Worm (Caenorhabditis elegans): ENCODE results near the gene C16A11.3.

Gene C16A11.3

DNA sequence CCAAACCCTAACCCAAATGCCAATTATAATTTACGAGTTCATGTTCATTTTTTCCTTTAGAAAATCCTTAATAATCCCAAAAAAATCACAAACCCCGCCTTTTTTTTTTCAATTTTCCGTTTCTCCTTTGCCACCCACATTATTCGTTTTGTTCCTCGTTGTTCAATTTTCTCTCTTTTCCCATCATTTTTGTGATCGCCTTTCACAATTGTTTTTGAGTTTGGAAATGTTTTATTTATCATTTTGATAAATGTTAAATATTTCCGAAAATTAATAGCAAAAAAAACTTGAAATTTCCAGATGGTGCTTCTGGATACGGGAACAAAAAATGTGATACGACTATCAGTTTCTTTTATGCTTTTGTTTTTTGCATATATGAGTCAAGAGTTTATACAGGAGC lies 14.0 kb upstream of the C16A11.3 start, which contains the start of gene F31D5.2:
TSS of gene F31D5.2 (plus strand) at position 301 of the 400 bp plus-strand sequence.
- TF ChIP-seq unc-62 (GFP tag; optimal IDR thresholded peaks at IDR 0.05 in 1 of 2) (peak in 1 of 2 experiments; percentile 27), unc-62 (tag; optimal IDR thresholded peaks at IDR 0.05) (no peak), ces-1 (GFP tag; optimal IDR thresholded peaks at IDR 0.05) (no peak)

DNA sequence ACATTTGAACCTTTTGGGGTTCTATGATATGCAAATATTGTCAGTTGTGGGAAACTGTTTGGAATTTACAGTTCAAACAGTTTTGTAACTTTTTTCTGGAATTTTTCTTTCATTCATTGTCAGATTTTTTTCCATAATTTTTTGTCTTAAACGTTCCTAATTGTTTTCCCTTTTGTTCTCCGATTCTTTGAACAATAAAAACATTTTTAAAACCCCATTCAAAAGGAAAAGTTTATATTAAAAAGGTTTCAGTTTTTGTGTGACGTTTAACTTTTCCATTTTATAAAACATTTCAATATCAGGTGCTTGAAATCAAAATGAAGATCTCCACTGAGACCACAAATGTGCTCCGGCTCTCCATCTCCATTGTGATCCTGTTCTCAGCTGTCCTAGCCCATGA lies 10.3 kb upstream of the C16A11.3 start, which contains the start of gene F31D5.1:
TSS of gene F31D5.1 (plus strand) at position 301 of the 400 bp plus-strand sequence.
- TF ChIP-seq cey-2 (tag; optimal IDR thresholded peaks at IDR 0.05; ENCODE audit: borderline replicate concordance, insufficient read depth), result no peak
- TF ChIP-seq ama-1 (optimal IDR thresholded peaks at IDR 0.05), result no peak
- TF ChIP-seq nhr-25 (tag; optimal IDR thresholded peaks at IDR 0.05; ENCODE audit: borderline replicate concordance, insufficient read depth), result no peak

DNA sequence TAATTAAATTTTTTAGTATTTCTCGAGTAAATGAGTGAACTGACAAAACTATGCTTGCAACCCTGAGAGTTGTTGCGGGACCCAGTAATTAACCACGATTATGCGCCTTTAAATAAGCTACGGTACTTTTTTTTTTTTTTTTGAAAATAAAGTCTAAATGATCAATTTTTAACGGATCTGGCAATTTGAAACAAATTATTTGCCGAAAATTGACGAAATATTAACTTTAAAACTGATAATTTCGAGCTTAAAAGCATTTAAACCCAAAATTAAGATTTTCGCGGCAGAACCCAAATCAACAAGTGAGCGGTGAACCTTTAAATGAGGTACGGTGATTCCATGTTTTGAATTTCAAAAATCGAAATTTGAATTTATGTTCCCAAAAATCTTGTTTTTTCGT lies 6.9 kb upstream of the C16A11.3 start:
- no peak for TF ChIP-seq lin-15B (tag; optimal IDR thresholded peaks at IDR 0.05)
- TF ChIP-seq F49E8.2 (tag; optimal IDR thresholded peaks at IDR 0.05; ENCODE audit: borderline replicate concordance), result peak; percentile 59

DNA sequence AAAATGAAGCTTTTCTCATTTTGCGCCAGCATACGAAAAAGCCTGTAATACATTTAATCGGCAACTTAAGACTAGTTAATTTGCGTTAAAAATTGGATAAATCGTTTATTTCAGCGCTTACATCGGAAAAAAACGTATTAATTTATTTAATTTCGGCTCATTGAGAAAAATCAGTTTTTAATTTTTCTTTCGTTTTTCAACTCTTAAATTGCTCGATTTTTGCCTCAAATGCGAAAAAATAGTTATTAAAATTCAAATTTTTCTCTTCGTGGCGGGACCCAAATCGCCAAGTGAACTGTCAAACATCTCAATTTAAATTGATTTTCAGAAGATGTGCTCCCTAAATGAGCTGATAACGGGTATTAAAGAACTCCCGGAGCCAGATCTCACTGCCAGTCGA lies 6.4 kb upstream of the C16A11.3 start, which contains the start of gene C16A11.5:
TSS of gene C16A11.5 (plus strand) at position 323 of the 400 bp plus-strand sequence.
- peak in 1 of 2 experiments; percentile 92 for TF ChIP-seq unc-62 (GFP tag; optimal IDR thresholded peaks at IDR 0.05 in 1 of 2)
- TF ChIP-seq unc-62 (tag; optimal IDR thresholded peaks at IDR 0.05), result no peak
- TF ChIP-seq mdt-29 (GFP tag; IDR thresholded peaks at IDR 0.05), result no peak
- peak; percentile 77 for TF ChIP-seq aha-1 (tag)

DNA sequence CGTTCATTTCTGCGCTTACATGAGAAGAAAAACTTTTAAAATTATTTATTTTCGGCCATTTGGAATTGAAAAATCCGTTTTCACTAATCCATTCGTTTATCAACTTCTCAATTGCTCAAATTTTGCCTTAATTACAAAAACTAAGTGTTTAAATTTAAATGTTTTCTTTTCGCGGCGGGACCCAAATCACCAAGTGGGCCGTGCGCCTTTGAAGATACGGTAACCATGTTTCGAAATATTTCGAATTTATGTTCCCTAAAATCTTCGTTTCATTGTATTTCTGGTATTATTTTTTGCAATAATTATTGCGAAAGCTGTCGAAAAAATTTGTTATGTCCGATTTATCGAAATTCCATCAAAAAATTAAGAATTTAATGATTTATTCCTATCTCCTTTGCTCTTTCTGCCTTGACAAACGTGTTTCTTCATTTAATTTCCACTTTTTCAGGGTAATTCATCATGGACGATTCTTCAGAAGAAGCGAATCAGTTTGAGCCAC lies 2.7 kb upstream of the C16A11.3 start, which contains the start of gene C16A11.4:
TSS of gene C16A11.4 (plus strand) at position 449 of the 499 bp plus-strand sequence.
- TF ChIP-seq nhr-41 (GFP tag; IDR thresholded peaks at IDR 0.05), result no peak
- TF ChIP-seq lin-38 (GFP tag; IDR thresholded peaks at IDR 0.05), result peak; percentile 28

DNA sequence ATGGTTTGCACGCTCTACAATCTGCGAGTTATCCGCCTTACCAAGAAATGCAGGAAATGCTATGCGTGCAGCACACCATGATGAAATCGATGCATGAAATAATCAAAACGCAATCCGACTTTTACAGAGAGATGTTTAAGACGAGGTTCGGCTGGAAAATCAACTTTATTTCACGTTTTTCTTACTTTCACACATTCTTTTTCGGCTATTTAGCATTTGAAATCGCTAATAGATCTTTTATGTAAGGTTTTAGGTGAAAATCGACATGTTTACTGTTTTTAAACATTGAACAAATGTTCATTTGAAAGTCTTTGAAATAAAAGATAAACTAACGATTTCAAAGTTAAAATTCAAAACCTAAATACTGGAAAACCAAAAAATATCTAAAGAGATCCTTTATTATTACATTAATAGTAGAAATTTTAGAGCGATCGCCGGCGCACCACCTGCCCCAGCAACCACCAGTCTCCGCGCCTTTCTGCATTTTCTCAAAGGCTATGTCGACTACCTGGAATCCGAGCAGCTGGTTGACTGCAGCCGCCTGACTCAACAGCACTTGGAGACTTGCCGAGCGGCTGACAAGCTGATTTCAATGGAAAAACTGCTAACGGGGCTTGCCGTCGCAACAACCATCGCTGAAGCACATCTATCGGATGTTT lies 1.1 kb upstream of the C16A11.3 start:
- TF ChIP-seq snpc-1.2 (GFP tag; IDR thresholded peaks at IDR 0.05) (peak; percentile 53; the same call in 1 of the 2 replicates), saeg-2 (GFP tag; IDR thresholded peaks at IDR 0.05) (0 out of 2 replicates have a peak, but pooled peaks have one; percentile 29), php-3 (GFP tag; IDR thresholded peaks at IDR 0.05) (peak; percentile 36; the same call in 1 of the 2 replicates), T26A8.4 (GFP tag; IDR thresholded peaks at IDR 0.05) (no peak), pha-4 (GFP tag; IDR thresholded peaks at IDR 0.05) (peak; percentile 53), pha-4 (tag; optimal IDR thresholded peaks at IDR 0.05) (no peak), egl-43 (GFP tag; IDR thresholded peaks at IDR 0.05) (peak; percentile 81), ztf-11 (tag; optimal IDR thresholded peaks at IDR 0.05) (no peak), Y48G9A.11 (GFP tag; IDR thresholded peaks at IDR 0.05) (peak; percentile 29; the same call in 1 of the 2 replicates), F26F4.8 (GFP tag; conservative IDR thresholded peaks at IDR 0.05) (peak; percentile 66; the same call in 1 of the 2 replicates), dmd-6 (GFP tag; IDR thresholded peaks at IDR 0.05) (no peak), unc-62 (GFP tag; optimal IDR thresholded peaks at IDR 0.05 in 1 of 2) (peak in 1 of 2 experiments; percentile 89), unc-62 (tag; optimal IDR thresholded peaks at IDR 0.05) (no peak), dmd-8 (GFP tag; IDR thresholded peaks at IDR 0.05) (0 out of 2 replicates have a peak, but pooled peaks have one; percentile 28), lin-1 (GFP tag; IDR thresholded peaks at IDR 0.05) (0 out of 2 replicates have a peak, but pooled peaks have one; percentile 21), D1046.2 (GFP tag; IDR thresholded peaks at IDR 0.05) (peak; percentile 7; the same call in 1 of the 2 replicates), aha-1 (tag) (peak; percentile 71), nhr-111 (GFP tag; optimal IDR thresholded peaks at IDR 0.05) (peak; percentile 33), mxl-3 (GFP tag; optimal IDR thresholded peaks at IDR 0.05) (no peak), lin-38 (GFP tag; IDR thresholded peaks at IDR 0.05) (peak; percentile 59), F49E8.2 (tag; optimal IDR thresholded peaks at IDR 0.05; ENCODE audit: borderline replicate concordance) (peak; percentile 20), arid-1 (GFP tag; conservative IDR thresholded peaks at IDR 0.05) (peak; percentile 63), lin-15B (tag; optimal IDR thresholded peaks at IDR 0.05) (no peak), set-16 (GFP tag; IDR thresholded peaks at IDR 0.05) (peak; percentile 67)

Data from whole organism, L4 larva.